Fruit fly (Drosophila melanogaster) whole organism, embryonic: ENCODE measurements around the gene Shawn.
A peak's percentile ranks its signal among the peaks of the same experiment; 100 is the strongest.

Experiments used
- BEAF-32 ChIP-seq: fragments of 200-800 bp; sonication (Bioruptor generic); optimal IDR thresholded peaks from 3 replicates; lab custom pipeline; 2017; ENCODE audit warnings: missing biosample characterization, missing genetic modification characterization, mild to moderate bottlenecking, moderate library complexity, missing genetic modification reagents
- C15 ChIP-seq: fragments of 200-800 bp; sonication (Bioruptor generic); IDR thresholded peaks from 3 replicates; pipeline ENCODE4 v1.3.6; 2022; ENCODE audit warnings: missing biosample characterization, missing genetic modification characterization
- CG10147 ChIP-seq: fragments of 200-800 bp; sonication (Bioruptor generic); optimal IDR thresholded peaks from 2 replicates; lab custom pipeline; 2019; ENCODE audit warnings: missing biosample characterization, mild to moderate bottlenecking, missing genetic modification characterization, moderate library complexity
- CG10267 ChIP-seq: fragments of 200-800 bp; sonication (Bioruptor generic); optimal IDR thresholded peaks from 2 replicates; lab custom pipeline; 2018; ENCODE audit warnings: missing biosample characterization, mild to moderate bottlenecking, missing genetic modification characterization, moderate library complexity
- CG10274 ChIP-seq: fragments of 200-800 bp; sonication (Bioruptor generic); optimal IDR thresholded peaks from 3 replicates; lab custom pipeline; 2017; ENCODE audit warnings: missing biosample characterization, mild to moderate bottlenecking, missing genetic modification characterization
- CG12299 ChIP-seq: fragments of 200-800 bp; sonication (Bioruptor generic); optimal IDR thresholded peaks from 2 replicates; lab custom pipeline; 2018; ENCODE audit warnings: missing biosample characterization, mild to moderate bottlenecking, missing genetic modification characterization
- CG12391 ChIP-seq: fragments of 200-800 bp; sonication (Bioruptor generic); optimal IDR thresholded peaks from 3 replicates; lab custom pipeline; 2018; ENCODE audit warnings: missing biosample characterization, mild to moderate bottlenecking, missing genetic modification characterization, moderate library complexity
- CG1647 ChIP-seq: fragments of 200-800 bp; sonication (Bioruptor generic); optimal IDR thresholded peaks from 3 replicates; lab custom pipeline; 2016; ENCODE audit warnings: missing biosample characterization, missing genetic modification characterization
- CG2129 ChIP-seq: fragments of 200-800 bp; sonication (Bioruptor generic); IDR thresholded peaks from 2 replicates; pipeline ENCODE4 v1.3.6; 2022; ENCODE audit warnings: missing biosample characterization, missing genetic modification characterization; ENCODE audit not compliant: partially characterized antibody
- CG31365 ChIP-seq: fragments of 200-800 bp; sonication (Bioruptor generic); optimal IDR thresholded peaks from 2 replicates; lab custom pipeline; 2018; ENCODE audit warnings: missing biosample characterization, mild to moderate bottlenecking, missing genetic modification characterization
- CG32532 ChIP-seq: fragments of 200-800 bp; sonication (Bioruptor generic); IDR thresholded peaks from 2 replicates; pipeline ENCODE4 v1.3.6; 2022; ENCODE audit warnings: missing biosample characterization, missing genetic modification characterization
- CG3847 ChIP-seq: fragments of 200-800 bp; sonication (Bioruptor generic); IDR thresholded peaks from 2 replicates; pipeline ENCODE4 v1.3.6; 2022; ENCODE audit warnings: missing biosample characterization, missing genetic modification characterization
- CG4730 ChIP-seq: fragments of 200-800 bp; sonication (Bioruptor generic); IDR thresholded peaks from 2 replicates; pipeline ENCODE4 v1.3.6; 2022; ENCODE audit warnings: missing biosample characterization, missing genetic modification characterization
- CG6654 ChIP-seq: fragments of 200-800 bp; sonication (Bioruptor generic); optimal IDR thresholded peaks from 2 replicates; lab custom pipeline; 2017; ENCODE audit warnings: missing biosample characterization, mild to moderate bottlenecking, missing genetic modification characterization
- CG9797 ChIP-seq: fragments of 200-800 bp; sonication (Bioruptor generic); optimal IDR thresholded peaks from 3 replicates; lab custom pipeline; 2018; ENCODE audit warnings: missing biosample characterization, mild to moderate bottlenecking, missing genetic modification characterization
- Dp ChIP-seq: fragments of 200-800 bp; sonication (Bioruptor generic); optimal IDR thresholded peaks from 2 replicates; lab custom pipeline; 2018; ENCODE audit warnings: missing biosample characterization, mild to moderate bottlenecking, missing genetic modification characterization, moderate library complexity
- HLH3B ChIP-seq: fragments of 200-800 bp; sonication (Bioruptor generic); IDR thresholded peaks from 2 replicates; pipeline ENCODE4 v1.3.6; 2022; ENCODE audit warnings: missing biosample characterization, missing genetic modification characterization
- Lhr ChIP-seq: fragments of 200-800 bp; sonication (Bioruptor generic); optimal IDR thresholded peaks from 3 replicates; lab custom pipeline; 2017; ENCODE audit warnings: mild to moderate bottlenecking, missing biosample characterization, missing genetic modification reagents, missing genetic modification characterization
- Mes4 ChIP-seq: fragments of 200-800 bp; sonication (Bioruptor generic); optimal IDR thresholded peaks from 2 replicates; lab custom pipeline; 2016; ENCODE audit warnings: missing biosample characterization, missing genetic modification characterization
- NFAT ChIP-seq: fragments of 200-800 bp; sonication (Bioruptor generic); IDR thresholded peaks from 2 replicates; pipeline ENCODE4 v1.3.6; 2022; ENCODE audit warnings: missing biosample characterization, missing genetic modification characterization
- Oli ChIP-seq: fragments of 200-800 bp; sonication (Bioruptor generic); optimal IDR thresholded peaks from 2 replicates; lab custom pipeline; 2018; ENCODE audit warnings: missing biosample characterization, mild to moderate bottlenecking, missing genetic modification characterization, moderate library complexity
- Poxn ChIP-seq: fragments of 200-800 bp; sonication (Bioruptor generic); IDR thresholded peaks from 2 replicates; pipeline ENCODE4 v1.3.6; 2022; ENCODE audit warnings: missing biosample characterization, missing genetic modification characterization
- Rfx ChIP-seq: fragments of 200-800 bp; sonication (Bioruptor generic); IDR thresholded peaks from 2 replicates; pipeline ENCODE4 v1.3.6; 2022; ENCODE audit warnings: missing biosample characterization, missing genetic modification characterization
- Scr ChIP-seq: fragments of 200-800 bp; sonication (Bioruptor generic); IDR thresholded peaks from 2 replicates; pipeline ENCODE4 v1.3.6; 2022; ENCODE audit warnings: missing biosample characterization, missing genetic modification characterization; ENCODE audit not compliant: partially characterized antibody
- Side ChIP-seq: fragments of 200-800 bp; sonication (Bioruptor generic); optimal IDR thresholded peaks from 2 replicates; lab custom pipeline; 2016; ENCODE audit warnings: missing biosample characterization, missing genetic modification characterization
- bab2 ChIP-seq: fragments of 200-800 bp; sonication (Bioruptor generic); optimal IDR thresholded peaks from 2 replicates; lab custom pipeline; 2016; ENCODE audit warnings: missing biosample characterization, missing genetic modification characterization
- bbx ChIP-seq: fragments of 200-800 bp; sonication (Bioruptor generic); IDR thresholded peaks from 2 replicates; pipeline ENCODE4 v1.3.6; 2022; ENCODE audit warnings: missing biosample characterization, missing genetic modification characterization; ENCODE audit not compliant: partially characterized antibody
- cas ChIP-seq: fragments of 200-800 bp; sonication (Bioruptor generic); IDR thresholded peaks from 2 replicates; pipeline ENCODE4 v1.3.6; 2022; ENCODE audit warnings: missing biosample characterization, missing genetic modification characterization
- chinmo ChIP-seq: fragments of 200-800 bp; sonication (Bioruptor generic); IDR thresholded peaks from 4 replicates; pipeline ENCODE4 v1.3.6; 2022; ENCODE audit warnings: missing biosample characterization, missing genetic modification characterization; ENCODE audit not compliant: partially characterized antibody
- crp ChIP-seq, 2 experiments: fragments of 200-800 bp; sonication (Bioruptor generic); optimal IDR thresholded peaks; 2 replicates in 1 of 2; 3 replicates in 1 of 2; lab custom pipeline; 2017; ENCODE audit warnings: missing biosample characterization in 2 of 2, missing genetic modification characterization in 2 of 2, mild to moderate bottlenecking in 1 of 2, moderate library complexity in 1 of 2
- dan ChIP-seq: fragments of 200-800 bp; sonication (Bioruptor generic); IDR thresholded peaks from 2 replicates; pipeline ENCODE4 v1.3.6; 2022; ENCODE audit warnings: missing biosample characterization, missing genetic modification characterization
- dm ChIP-seq: fragments of 200-800 bp; sonication (Bioruptor generic); optimal IDR thresholded peaks from 3 replicates; lab custom pipeline; 2016; ENCODE audit warnings: missing biosample characterization, missing genetic modification characterization
- fru ChIP-seq: fragments of >200 bp; optimal IDR thresholded peaks from 2 replicates; lab custom pipeline; 2017
- gfzf ChIP-seq: fragments of 200-800 bp; sonication (Bioruptor generic); optimal IDR thresholded peaks from 2 replicates; lab custom pipeline; 2016; ENCODE audit warnings: missing biosample characterization, mild to moderate bottlenecking, missing genetic modification characterization, moderate library complexity
- inv ChIP-seq: fragments of 200-800 bp; sonication (Bioruptor generic); IDR thresholded peaks from 2 replicates; pipeline ENCODE4 v1.3.6; 2022; ENCODE audit warnings: missing biosample characterization, missing genetic modification characterization; ENCODE audit not compliant: partially characterized antibody
- jigr1 ChIP-seq: fragments of 200-800 bp; sonication (Bioruptor generic); IDR thresholded peaks from 3 replicates; pipeline ENCODE4 v1.3.6; 2022; ENCODE audit warnings: missing biosample characterization, missing genetic modification characterization
- kni ChIP-seq: fragments of 200-800 bp; sonication (Bioruptor generic); optimal IDR thresholded peaks from 3 replicates; lab custom pipeline; 2017; ENCODE audit warnings: mild to moderate bottlenecking, missing biosample characterization, missing genetic modification reagents, missing genetic modification characterization
- lilli ChIP-seq: fragments of 200-800 bp; sonication (Bioruptor generic); optimal IDR thresholded peaks from 3 replicates; lab custom pipeline; 2016; ENCODE audit warnings: missing biosample characterization, missing genetic modification characterization
- mld ChIP-seq: fragments of 200-800 bp; sonication (Bioruptor generic); IDR thresholded peaks from 3 replicates; pipeline ENCODE4 v1.3.6; 2022; ENCODE audit warnings: missing biosample characterization, missing genetic modification characterization; ENCODE audit not compliant: partially characterized antibody
- sens-2 ChIP-seq: fragments of 200-800 bp; sonication (Bioruptor generic); IDR thresholded peaks from 2 replicates; pipeline ENCODE4 v1.3.6; 2022; ENCODE audit warnings: missing biosample characterization, missing genetic modification characterization
- stwl ChIP-seq: fragments of 200-800 bp; sonication (Bioruptor generic); optimal IDR thresholded peaks from 3 replicates; lab custom pipeline; 2018; ENCODE audit warnings: missing biosample characterization, mild to moderate bottlenecking, missing genetic modification characterization, moderate library complexity
- tna ChIP-seq: fragments of 200-800 bp; sonication (Bioruptor generic); IDR thresholded peaks from 2 replicates; pipeline ENCODE4 v1.3.6; 2022; ENCODE audit warnings: missing biosample characterization, missing genetic modification characterization; ENCODE audit not compliant: partially characterized antibody
- toy ChIP-seq: fragments of 200-800 bp; sonication (Bioruptor generic); IDR thresholded peaks from 2 replicates; pipeline ENCODE4 v1.3.6; 2022; ENCODE audit warnings: missing biosample characterization, missing genetic modification characterization
- twi ChIP-seq: fragments of 200-800 bp; optimal IDR thresholded peaks from 2 replicates; lab custom pipeline; 2019; ENCODE audit warnings: missing biosample characterization, mild to moderate bottlenecking, missing genetic modification characterization, moderate library complexity
- tx ChIP-seq: fragments of 200-800 bp; sonication (Bioruptor generic); optimal IDR thresholded peaks from 2 replicates; lab custom pipeline; 2016; ENCODE audit warnings: missing biosample characterization, missing genetic modification characterization
- zen2 ChIP-seq: fragments of 200-800 bp; sonication (Bioruptor generic); IDR thresholded peaks from 3 replicates; pipeline ENCODE4 v1.3.6; 2022; ENCODE audit warnings: missing biosample characterization, missing genetic modification characterization; ENCODE audit not compliant: partially characterized antibody

The Shawn gene

dm6 chrX:19618183-19618740 lies 6.9 kb downstream of the Shawn start, which contains the start of the genes Pstk and Tim9b (continued):
- TF ChIP-seq Dp (GFP tag; lab: Kevin White, UChicago) = peak; percentile 77
- TF ChIP-seq Poxn (GFP tag; lab: Robert Waterston, UW) = no peak
- TF ChIP-seq CG31365 (tag; lab: Kevin White, UChicago) = no peak
- 0 out of 2 replicates have a peak, but pooled peaks have one; percentile 15 for TF ChIP-seq CG2129 (GFP tag; lab: Robert Waterston, UW)
- TF ChIP-seq jigr1 (GFP tag; lab: Robert Waterston, UW) = no peak
- no peak for TF ChIP-seq CG10147
- TF ChIP-seq CG1647 = no peak
- no peak for TF ChIP-seq twi (tag; lab: Kevin White, UChicago)
- no peak for TF ChIP-seq HLH3B (GFP tag; lab: Robert Waterston, UW)
- TF ChIP-seq tna (GFP tag; lab: Robert Waterston, UW) = peak; percentile 68
- TF ChIP-seq Scr = peak; percentile 64
- TF ChIP-seq zen2 (GFP tag; lab: Robert Waterston, UW) = peak; percentile 45; the same call in 2 of the 3 replicates

dm6 chrX:19621145-19621544 lies 9.8 kb downstream of the Shawn start, which contains the start of gene CG14221:
Gene CG14221 (minus strand): TSS chrX:19621245.
- no peak for TF ChIP-seq kni (GFP tag; lab: Kevin White, UChicago)
- no peak for TF ChIP-seq CG12391 (tag; lab: Kevin White, UChicago)
- TF ChIP-seq cas (GFP tag; lab: Robert Waterston, UW) = no peak
- no peak for TF ChIP-seq CG32532 (GFP tag; lab: Robert Waterston, UW)
- no peak for TF ChIP-seq Side
- TF ChIP-seq fru (lab: Kevin White, UChicago) = no peak
- no peak for TF ChIP-seq CG4730 (GFP tag; lab: Robert Waterston, UW)
- TF ChIP-seq Lhr (GFP tag; lab: Kevin White, UChicago) = no peak

dm6 chrX:19622924-19623323 lies 11.6 kb downstream of the Shawn start, which contains the start of the genes Naa20A and MKP-4:
Gene Naa20A (minus strand): TSS chrX:19623074.
Gene MKP-4 (plus strand): TSS chrX:19623114.
- TF ChIP-seq BEAF-32 = peak; percentile 76
- no peak for TF ChIP-seq C15 (GFP tag; lab: Robert Waterston, UW)
- TF ChIP-seq gfzf (GFP tag; lab: Kevin White, UChicago) = peak; percentile 62
- TF ChIP-seq bbx (GFP tag; lab: Robert Waterston, UW) = peak; percentile 76
- TF ChIP-seq Scr = peak; percentile 73
- TF ChIP-seq sens-2 (GFP tag; lab: Robert Waterston, UW) = no peak
- no peak for TF ChIP-seq CG10267 (tag; lab: Kevin White, UChicago)
- no peak for TF ChIP-seq tx (GFP tag; lab: Kevin White, UChicago)
- TF ChIP-seq dan (GFP tag; lab: Robert Waterston, UW) = no peak
- TF ChIP-seq mld (GFP tag; lab: Robert Waterston, UW) = peak; percentile 76; the same call in 2 of the 3 replicates
- no peak for TF ChIP-seq CG6654 (GFP tag; lab: Kevin White, UChicago)
- peak in 1 of 2 experiments; percentile 69 for TF ChIP-seq crp (GFP tag; optimal IDR thresholded peaks at IDR 0.05; lab: Kevin White, UChicago)
- TF ChIP-seq dm = peak; percentile 40
- peak; percentile 55; the same call in 1 of the 2 replicates for TF ChIP-seq inv (GFP tag; lab: Robert Waterston, UW)
- no peak for TF ChIP-seq Mes4
- no peak for TF ChIP-seq toy (GFP tag; lab: Robert Waterston, UW)
- TF ChIP-seq chinmo (GFP tag; lab: Robert Waterston, UW) = peak; percentile 69; the same call in 1 of the 4 replicates
- TF ChIP-seq CG12299 (tag; lab: Kevin White, UChicago) = no peak
- no peak for TF ChIP-seq CG3847 (GFP tag; lab: Robert Waterston, UW)
- TF ChIP-seq NFAT (GFP tag; lab: Robert Waterston, UW) = 0 out of 2 replicates have a peak, but pooled peaks have one; percentile 14
- TF ChIP-seq CG10274 (GFP tag; lab: Kevin White, UChicago) = no peak
- TF ChIP-seq lilli (GFP tag; lab: Kevin White, UChicago) = no peak
- TF ChIP-seq CG2129 (GFP tag; lab: Robert Waterston, UW) = peak; percentile 28; the same call in 1 of the 2 replicates
- TF ChIP-seq stwl (tag; lab: Kevin White, UChicago) = peak; percentile 48
- peak; percentile 83 for TF ChIP-seq CG9797 (GFP tag; lab: Kevin White, UChicago)
- TF ChIP-seq bab2 (GFP tag; lab: Kevin White, UChicago) = no peak
- no peak for TF ChIP-seq Rfx (GFP tag; lab: Robert Waterston, UW)
- no peak for TF ChIP-seq Oli (tag; lab: Kevin White, UChicago)
